Worm (Caenorhabditis elegans): ENCODE data around the gene F25B4.8.

F25B4.8 gene

ce11 chrV:5691665-5692407 is at the start of gene F25B4.8:
Gene F25B4.8, minus strand, starts transcription at chrV:5691715.
- TF ChIP-seq lin-29 (GFP tag; IDR thresholded peaks at IDR 0.05) = no peak
- peak; percentile 12 for TF ChIP-seq pqm-1 (tag; optimal IDR thresholded peaks at IDR 0.05)
- no peak for TF ChIP-seq saeg-2 (GFP tag; IDR thresholded peaks at IDR 0.05)
- no peak for TF ChIP-seq duxl-1 (tag; optimal IDR thresholded peaks at IDR 0.05; ENCODE audit: poor library complexity)
- TF ChIP-seq R02D3.7 (tag; optimal IDR thresholded peaks at IDR 0.05) = no peak
- no peak for TF ChIP-seq daf-16 (GFP tag; optimal IDR thresholded peaks at IDR 0.05)
- peak; percentile 34 for TF ChIP-seq daf-16 (tag; optimal IDR thresholded peaks at IDR 0.05)
- TF ChIP-seq ztf-7 (tag; optimal IDR thresholded peaks at IDR 0.05) = no peak
- TF ChIP-seq dve-1 (tag; optimal IDR thresholded peaks at IDR 0.05; ENCODE audit: insufficient read depth) = peak; percentile 8
- no peak for TF ChIP-seq F26F4.8 (GFP tag; conservative IDR thresholded peaks at IDR 0.05)
- TF ChIP-seq set-16 (GFP tag; IDR thresholded peaks at IDR 0.05) = no peak
- no peak for TF ChIP-seq skn-1 (tag; optimal IDR thresholded peaks at IDR 0.05)
- TF ChIP-seq ZK546.5 (tag; optimal IDR thresholded peaks at IDR 0.05) = no peak
- TF ChIP-seq mdl-1 (tag; optimal IDR thresholded peaks at IDR 0.05) = no peak

ce11 chrV:5741237-5741636 is 49.7 kb upstream of the F25B4.8 start:
- TF ChIP-seq zfp-2 (tag; optimal IDR thresholded peaks at IDR 0.05) = no peak
- no peak for TF ChIP-seq egl-43 (GFP tag; IDR thresholded peaks at IDR 0.05)
- TF ChIP-seq ceh-20 (GFP tag; IDR thresholded peaks at IDR 0.05) = no peak
- TF ChIP-seq lin-38 (GFP tag; IDR thresholded peaks at IDR 0.05) = no peak
- TF ChIP-seq ceh-28 (tag; optimal IDR thresholded peaks at IDR 0.05) = no peak
- no peak for TF ChIP-seq ZK337.2 (GFP tag; IDR thresholded peaks at IDR 0.05)
- no peak for TF ChIP-seq spr-3 (GFP tag; optimal IDR thresholded peaks at IDR 0.05)
- no peak for TF ChIP-seq sdz-12 (GFP tag; optimal IDR thresholded peaks at IDR 0.05)
- TF ChIP-seq snpc-4 (tag; optimal IDR thresholded peaks at IDR 0.05) = no peak
- no peak for TF ChIP-seq ama-1 (optimal IDR thresholded peaks at IDR 0.05)

ce11 chrV:5739438-5739837 is 47.9 kb upstream of the F25B4.8 start:
- TF ChIP-seq unc-62 (GFP tag; optimal IDR thresholded peaks at IDR 0.05 in 1 of 2) = peak in 1 of 2 experiments; percentile 67
- TF ChIP-seq unc-62 (tag; optimal IDR thresholded peaks at IDR 0.05) = no peak
- TF ChIP-seq zfp-2 (tag; optimal IDR thresholded peaks at IDR 0.05) = no peak

- no peak for TF ChIP-seq madf-5 (GFP tag; IDR thresholded peaks at IDR 0.05)
- no peak for TF ChIP-seq zip-2 (tag; optimal IDR thresholded peaks at IDR 0.05)
- no peak for TF ChIP-seq nhr-25 (tag; optimal IDR thresholded peaks at IDR 0.05; ENCODE audit: borderline replicate concordance, insufficient read depth)
- no peak for TF ChIP-seq zfp-3 (GFP tag; conservative IDR thresholded peaks at IDR 0.05)
- no peak for TF ChIP-seq cey-2 (tag; optimal IDR thresholded peaks at IDR 0.05; ENCODE audit: borderline replicate concordance, insufficient read depth)
- no peak for TF ChIP-seq Y105C5A.15 (GFP tag; IDR thresholded peaks at IDR 0.05)
- TF ChIP-seq lin-13 (GFP tag; optimal IDR thresholded peaks at IDR 0.05) = no peak
Observed at ce11 chrV:5736068-5736467, 44.6 kb upstream of the F25B4.8 start, which contains the start of gene K09H11.6. Gene K09H11.6, minus strand, starts transcription at chrV:5736168.

- TF ChIP-seq egl-43 (GFP tag; IDR thresholded peaks at IDR 0.05) = no peak
- TF ChIP-seq saeg-2 (GFP tag; IDR thresholded peaks at IDR 0.05) = no peak
- TF ChIP-seq pha-4 (GFP tag; IDR thresholded peaks at IDR 0.05) = no peak
- no peak for TF ChIP-seq pha-4 (tag; optimal IDR thresholded peaks at IDR 0.05)
- no peak for TF ChIP-seq ceh-32 (tag; optimal IDR thresholded peaks at IDR 0.05; ENCODE audit: poor library complexity)
- TF ChIP-seq lin-1 (GFP tag; IDR thresholded peaks at IDR 0.05) = no peak
- TF ChIP-seq F49E8.2 (tag; optimal IDR thresholded peaks at IDR 0.05; ENCODE audit: borderline replicate concordance) = no peak
- no peak for TF ChIP-seq rbr-2 (tag; optimal IDR thresholded peaks at IDR 0.05)
- no peak for TF ChIP-seq unc-62 (GFP tag; optimal IDR thresholded peaks at IDR 0.05 in 1 of 2)
- TF ChIP-seq unc-62 (tag; optimal IDR thresholded peaks at IDR 0.05) = no peak
- no peak for TF ChIP-seq sdz-12 (GFP tag; optimal IDR thresholded peaks at IDR 0.05)
- TF ChIP-seq lin-13 (GFP tag; optimal IDR thresholded peaks at IDR 0.05) = no peak
- no peak for TF ChIP-seq hlh-30 (tag; optimal IDR thresholded peaks at IDR 0.05; ENCODE audit: insufficient read depth)
- TF ChIP-seq gei-8 (GFP tag; optimal IDR thresholded peaks at IDR 0.05) = no peak
- TF ChIP-seq tag-97 (GFP tag; IDR thresholded peaks at IDR 0.05) = no peak
- no peak for TF ChIP-seq nhr-102 (tag; optimal IDR thresholded peaks at IDR 0.05)
Observed at ce11 chrV:5730783-5731182, 39.3 kb upstream of the F25B4.8 start, which contains the start of gene K09H11.15. Gene K09H11.15, minus strand, starts transcription at chrV:5730883.
